Fruit fly (Drosophila melanogaster) whole organism: ENCODE measurements around the gene CG7551.

Experiments
- CG8478 ChIP-seq: fragments of >200 bp; optimal IDR thresholded peaks from 2 replicates; lab custom pipeline; 2018; ENCODE audit warnings: inconsistent platforms
- Dll ChIP-seq: fragments of >200 bp; optimal IDR thresholded peaks from 2 replicates; lab custom pipeline; 2017
- EcR ChIP-seq, 2 experiments: fragments of >200 bp; optimal IDR thresholded peaks; 2 replicates each; lab custom pipeline; 2017; ENCODE audit warnings: missing biosample characterization in 2 of 2, missing genetic modification characterization in 2 of 2, missing genetic modification reagents in 2 of 2
- pan ChIP-seq: fragments of >200 bp; optimal IDR thresholded peaks from 2 replicates; lab custom pipeline; 2017
- psq ChIP-seq: fragments of >200 bp; optimal IDR thresholded peaks from 2 replicates; lab custom pipeline; 2017
- usp ChIP-seq: fragments of >200 bp; optimal IDR thresholded peaks from 2 replicates; lab custom pipeline; 2017; ENCODE audit warnings: missing biosample characterization, missing genetic modification characterization, mixed read lengths

CG7551 gene

DNA sequence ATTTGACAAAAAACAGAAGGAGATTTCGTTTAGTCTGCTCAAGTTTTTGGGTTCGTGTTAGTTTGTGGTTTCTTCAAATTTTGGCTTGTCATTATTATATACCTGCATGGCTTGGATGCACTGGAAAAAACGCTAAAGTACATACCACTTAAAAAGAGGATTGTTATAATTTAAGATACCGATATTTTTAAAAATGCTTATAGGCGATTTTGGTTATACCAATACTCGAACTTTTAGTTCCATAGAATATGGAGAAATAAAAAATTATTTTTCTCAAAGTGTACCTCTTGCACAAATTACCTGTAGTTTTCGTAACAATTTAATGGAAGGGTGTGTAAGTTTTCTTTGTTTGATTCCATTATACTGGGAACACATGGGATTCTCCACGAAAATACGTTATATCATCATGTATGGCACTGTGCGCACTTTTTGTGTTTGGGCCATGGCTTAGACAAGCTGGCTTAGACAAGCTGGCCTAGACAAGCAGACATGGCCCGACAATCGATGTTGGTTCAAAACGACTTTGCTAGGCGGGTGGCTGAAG is 7.2 kb downstream of the CG7551 start, which contains the start of gene Fum3:
Gene Fum3 (minus strand): TSS at position 494 of the 544 bp plus-strand sequence.
- TF ChIP-seq psq (no peak), CG8478 (lab: Kevin White, UChicago) (no peak), Dll (no peak), usp (GFP tag; lab: Kevin White, UChicago) (no peak), pan (lab: Kevin White, UChicago) (no peak), EcR (GFP tag; optimal IDR thresholded peaks at IDR 0.05; lab: Kevin White, UChicago) (no peak)

DNA sequence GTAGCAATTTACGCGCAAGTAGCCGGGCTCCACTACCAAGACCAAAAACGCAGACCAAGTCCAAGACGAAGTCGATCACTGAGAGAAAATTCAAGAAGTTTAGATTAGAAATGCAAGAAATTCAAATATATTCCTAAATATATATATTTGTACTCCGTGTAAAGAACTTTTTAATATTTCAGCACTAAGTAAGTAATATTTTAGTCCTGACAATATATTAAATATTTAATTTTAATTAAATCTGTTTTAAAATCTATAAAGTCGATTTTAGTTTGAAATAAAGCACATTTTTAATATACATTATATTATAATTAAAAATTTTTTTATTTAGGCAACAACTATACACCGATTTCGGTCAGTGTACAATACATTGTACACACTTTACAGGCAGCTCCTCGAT is 8.7 kb downstream of the CG7551 start:
- TF ChIP-seq psq (no peak), EcR (GFP tag; optimal IDR thresholded peaks at IDR 0.05; lab: Kevin White, UChicago) (no peak), pan (lab: Kevin White, UChicago) (no peak), CG8478 (lab: Kevin White, UChicago) (no peak), usp (GFP tag; lab: Kevin White, UChicago) (no peak), Dll (no peak)

DNA sequence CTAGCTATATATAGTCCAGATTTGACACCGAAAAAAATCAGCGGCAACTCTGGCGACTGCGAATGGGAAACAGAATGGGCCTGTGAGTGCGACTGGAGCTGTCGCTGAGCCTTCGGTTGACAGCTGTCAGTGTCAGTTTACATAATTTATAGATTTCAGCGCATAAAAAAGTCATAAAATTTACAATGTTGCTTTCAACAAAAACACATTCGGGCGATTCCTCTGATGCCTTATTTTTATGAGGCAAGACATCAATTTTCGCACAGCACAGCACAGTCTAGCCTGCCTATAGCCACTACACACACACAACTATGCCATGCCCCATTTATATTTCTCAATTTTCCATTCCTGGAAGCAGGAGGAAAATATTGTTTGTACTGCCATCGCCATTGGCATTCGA is 14.1 kb downstream of the CG7551 start:
- no peak for TF ChIP-seq usp (GFP tag; lab: Kevin White, UChicago)
- TF ChIP-seq Dll, result no peak
- no peak for TF ChIP-seq psq
- TF ChIP-seq pan (lab: Kevin White, UChicago), result no peak
- no peak for TF ChIP-seq CG8478 (lab: Kevin White, UChicago)
- no peak for TF ChIP-seq EcR (GFP tag; optimal IDR thresholded peaks at IDR 0.05; lab: Kevin White, UChicago)

DNA sequence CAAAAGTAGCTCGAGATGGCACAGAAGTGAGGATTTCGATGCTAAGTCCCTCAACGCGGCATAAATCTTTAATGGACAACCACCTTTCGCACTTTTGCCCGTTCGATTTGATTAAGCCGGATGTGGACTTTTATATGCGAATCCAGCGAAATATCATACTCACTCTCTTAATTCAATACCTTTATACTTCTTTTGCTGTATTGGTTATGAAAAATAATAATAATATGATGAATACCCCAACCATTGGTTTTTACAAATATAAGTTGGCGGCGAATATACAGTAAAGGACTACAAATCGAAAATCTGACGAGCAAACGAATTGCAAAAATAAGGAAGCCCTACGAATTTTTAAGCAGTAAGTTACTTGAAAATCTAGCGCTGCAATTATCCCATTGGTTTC is 14.7 kb downstream of the CG7551 start, which contains the start of gene Vha16-3:
Gene Vha16-3 (plus strand): TSS at position 301 of the 400 bp plus-strand sequence.
- TF ChIP-seq pan (lab: Kevin White, UChicago) (no peak), EcR (GFP tag; optimal IDR thresholded peaks at IDR 0.05; lab: Kevin White, UChicago) (no peak), Dll (no peak), psq (no peak), usp (GFP tag; lab: Kevin White, UChicago) (no peak), CG8478 (lab: Kevin White, UChicago) (no peak)

DNA sequence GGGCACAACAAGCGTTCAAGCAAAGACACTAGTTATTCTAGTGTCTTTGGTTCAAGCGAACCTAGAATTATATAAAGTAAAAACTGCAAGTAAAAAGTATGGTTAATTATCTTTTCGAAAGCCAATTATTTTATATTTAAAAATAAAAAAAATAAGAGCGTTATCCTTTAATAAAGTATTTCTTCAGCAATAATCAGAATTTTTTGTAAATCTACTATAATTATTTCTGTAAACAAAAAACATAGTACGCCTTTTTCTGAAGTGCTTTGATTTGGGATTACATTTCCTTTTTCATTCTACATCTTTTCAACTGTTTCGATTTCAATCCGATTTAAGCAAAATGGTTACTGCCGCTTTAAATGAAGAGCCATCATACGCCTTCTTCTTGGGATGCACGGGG is 16.4 kb downstream of the CG7551 start, which contains the start of gene Vha16-2:
Gene Vha16-2 (plus strand): TSS at position 301 of the 400 bp plus-strand sequence.
- no peak for TF ChIP-seq Dll
- TF ChIP-seq CG8478 (lab: Kevin White, UChicago), result no peak
- TF ChIP-seq EcR (GFP tag; optimal IDR thresholded peaks at IDR 0.05; lab: Kevin White, UChicago), result no peak

DNA sequence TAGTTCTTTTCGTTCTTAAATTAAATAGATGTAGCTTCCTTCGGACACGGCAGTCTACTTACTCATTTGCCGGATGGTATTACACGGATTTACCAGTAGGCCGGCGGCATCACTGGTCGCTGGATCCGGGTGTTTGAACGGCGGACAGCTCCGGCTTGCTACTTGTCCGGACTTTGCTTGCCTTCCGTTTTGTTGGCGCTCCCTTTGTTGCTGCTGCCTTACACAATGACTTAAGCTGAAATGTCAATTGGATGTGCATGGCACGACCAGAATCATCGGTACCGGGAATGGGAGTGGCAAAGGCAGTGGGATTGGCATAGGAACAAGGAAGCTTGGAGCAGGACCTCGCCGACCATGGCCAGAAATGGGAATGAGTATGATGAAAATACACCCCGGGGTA is 22.0 kb downstream of the CG7551 start:
- TF ChIP-seq CG8478 (lab: Kevin White, UChicago) (no peak), EcR (GFP tag; optimal IDR thresholded peaks at IDR 0.05; lab: Kevin White, UChicago) (no peak), Dll (no peak), usp (GFP tag; lab: Kevin White, UChicago) (no peak), pan (lab: Kevin White, UChicago) (no peak), psq (no peak)

DNA sequence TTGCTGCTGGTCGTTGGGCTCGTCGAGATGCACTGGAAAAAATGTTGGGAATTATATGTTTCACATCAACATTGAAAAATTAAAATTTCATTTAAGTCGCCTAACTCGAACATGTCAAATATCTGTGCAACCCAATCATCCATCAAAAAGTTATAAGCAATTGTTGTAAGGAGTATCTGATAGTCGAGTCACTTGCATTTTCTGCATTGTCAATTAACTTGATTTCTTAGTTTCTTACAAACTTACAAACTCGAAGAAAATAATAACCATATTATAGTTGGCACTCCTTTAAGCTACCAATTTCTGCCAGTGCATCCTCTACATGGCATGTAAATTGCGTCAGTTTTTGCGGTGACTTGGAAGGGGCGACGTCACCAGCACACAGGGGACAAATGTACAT is 24.8 kb downstream of the CG7551 start:
- TF ChIP-seq CG8478 (lab: Kevin White, UChicago), result no peak
- TF ChIP-seq EcR (GFP tag; optimal IDR thresholded peaks at IDR 0.05; lab: Kevin White, UChicago), result no peak
- no peak for TF ChIP-seq Dll
- TF ChIP-seq pan (lab: Kevin White, UChicago), result no peak
- TF ChIP-seq usp (GFP tag; lab: Kevin White, UChicago), result no peak
- TF ChIP-seq psq, result no peak

DNA sequence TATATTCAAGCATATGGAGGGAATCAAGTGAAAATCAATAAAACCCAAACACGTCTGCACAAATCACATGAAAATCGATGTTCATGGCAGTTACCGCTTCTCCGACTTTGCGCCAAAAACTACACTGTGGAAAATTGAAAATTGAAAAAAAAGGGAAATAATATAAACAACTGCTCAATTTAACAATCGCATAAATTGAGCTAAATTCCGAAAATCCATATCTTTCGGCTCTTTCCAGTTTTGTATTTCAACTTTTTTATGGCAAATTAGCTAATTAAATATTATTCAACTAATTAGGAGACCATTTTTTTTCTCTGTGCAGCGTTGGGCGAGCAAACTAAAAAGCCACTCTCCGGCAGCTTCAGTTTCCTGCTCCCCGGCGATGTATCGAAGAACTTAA is 26.2 kb downstream of the CG7551 start:
- TF ChIP-seq CG8478 (lab: Kevin White, UChicago) (no peak), Dll (no peak), pan (lab: Kevin White, UChicago) (no peak), EcR (GFP tag; optimal IDR thresholded peaks at IDR 0.05; lab: Kevin White, UChicago) (no peak), psq (no peak), usp (GFP tag; lab: Kevin White, UChicago) (no peak)

DNA sequence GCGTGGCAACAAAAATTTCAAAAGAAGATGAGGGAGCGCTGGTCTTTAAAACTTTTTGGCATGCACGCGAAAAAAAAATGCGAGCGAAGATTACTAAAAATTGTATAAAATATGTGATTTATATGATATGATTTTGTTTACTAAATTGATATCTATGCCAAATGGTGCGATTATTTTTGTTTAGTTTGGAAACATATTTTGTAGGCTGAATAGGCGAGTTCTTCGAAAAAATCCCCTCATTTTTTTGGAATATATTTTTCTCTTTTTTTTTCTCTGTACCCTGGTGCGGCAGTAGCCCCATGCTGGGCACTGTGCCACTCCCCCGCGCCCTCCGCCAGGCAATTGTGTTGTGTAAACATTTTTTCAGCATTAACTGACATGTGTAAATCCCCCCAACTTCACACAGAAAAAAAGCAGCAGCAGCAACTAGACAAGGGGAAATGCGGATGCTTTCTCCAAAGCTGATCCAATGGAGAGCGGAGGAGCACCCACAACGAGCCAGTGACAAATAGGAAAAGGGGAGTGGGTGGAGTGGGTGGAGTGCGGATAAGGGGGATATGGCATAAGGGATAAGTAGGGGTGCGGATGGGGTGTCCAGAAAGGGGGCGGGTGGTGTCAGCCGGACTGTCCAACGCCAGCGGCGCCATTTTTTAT is 27.8 kb downstream of the CG7551 start:
- TF ChIP-seq CG8478 (lab: Kevin White, UChicago), result no peak
- no peak for TF ChIP-seq Dll
- TF ChIP-seq psq, result no peak
- TF ChIP-seq usp (GFP tag; lab: Kevin White, UChicago), result no peak
- TF ChIP-seq EcR (GFP tag; optimal IDR thresholded peaks at IDR 0.05; lab: Kevin White, UChicago), result no peak
- no peak for TF ChIP-seq pan (lab: Kevin White, UChicago)

DNA sequence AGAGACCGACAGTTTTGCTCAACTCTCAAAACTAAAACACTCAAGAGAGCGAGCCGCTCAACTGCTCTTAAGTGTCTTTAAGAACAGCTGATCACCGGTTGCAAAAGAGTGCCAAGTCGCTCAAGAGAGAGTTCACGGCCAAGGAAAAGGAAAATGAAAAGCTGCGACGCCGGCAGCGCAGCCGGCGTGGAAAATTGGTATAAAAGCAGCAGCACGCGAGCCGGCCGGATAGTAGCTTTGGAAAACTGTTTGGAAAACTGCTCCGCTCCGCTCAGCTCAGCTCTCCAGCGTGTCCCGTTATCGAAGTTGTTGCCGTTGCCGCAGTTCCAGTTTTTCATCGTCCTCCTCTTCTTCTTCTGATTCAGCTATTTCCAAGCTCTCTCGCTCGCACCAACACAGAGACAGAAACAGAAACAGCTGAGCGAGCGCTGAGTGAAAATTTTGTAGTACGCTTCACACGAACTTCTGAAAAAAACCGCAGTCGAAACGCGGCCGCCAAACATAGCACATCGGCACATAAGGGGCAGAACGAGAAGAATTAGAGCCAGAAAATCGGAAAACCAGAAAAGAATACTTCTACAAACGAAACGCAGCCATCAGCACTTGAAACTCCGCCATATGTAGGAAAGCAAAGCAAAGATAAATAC is 29.2 kb downstream of the CG7551 start, which contains the start of gene chrb:
Gene chrb (plus strand): TSS at position 224 of the 647 bp plus-strand sequence.
- no peak for TF ChIP-seq psq
- peak; percentile 82 for TF ChIP-seq Dll

DNA sequence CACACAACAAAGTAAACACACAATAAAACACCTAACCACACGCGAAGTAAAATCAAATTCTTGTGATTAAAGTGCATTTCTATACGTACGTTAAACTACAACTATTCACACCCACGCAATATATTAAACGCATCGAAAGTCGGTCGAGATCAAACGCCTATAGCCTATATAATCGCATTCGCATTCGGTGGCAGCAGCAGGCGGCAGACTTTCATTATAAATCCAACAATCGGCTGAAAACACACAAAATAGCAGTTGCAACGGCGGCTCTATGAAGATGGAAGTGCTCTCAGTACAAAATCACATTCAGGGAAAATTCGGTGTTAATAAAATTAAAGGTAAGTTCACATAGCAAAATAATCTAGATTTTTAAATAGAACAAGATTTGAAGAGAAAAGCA is 30.0 kb downstream of the CG7551 start:
- TF ChIP-seq CG8478 (lab: Kevin White, UChicago), result no peak
- TF ChIP-seq EcR (GFP tag; optimal IDR thresholded peaks at IDR 0.05; lab: Kevin White, UChicago), result no peak
- TF ChIP-seq Dll, result no peak

DNA sequence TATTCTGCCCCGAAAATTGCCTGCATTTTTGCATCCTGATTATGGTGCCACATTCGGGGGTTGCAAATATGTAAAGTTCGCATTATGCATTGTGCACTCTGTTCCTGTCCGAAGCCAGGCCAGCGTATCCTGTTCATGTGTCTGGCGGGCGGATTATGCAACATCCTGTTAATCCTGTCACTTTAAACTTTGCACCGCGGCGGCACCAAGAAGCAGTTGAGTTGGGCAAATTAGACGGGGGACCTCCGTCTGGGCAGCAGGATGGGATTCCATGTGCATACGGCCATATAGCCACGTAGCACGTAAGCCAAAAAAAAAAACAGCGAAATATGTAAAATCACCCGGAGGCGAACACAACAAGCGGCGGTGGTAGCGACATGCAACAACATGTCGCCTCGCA is 31.2 kb downstream of the CG7551 start:
- TF ChIP-seq usp (GFP tag; lab: Kevin White, UChicago), result no peak
- no peak for TF ChIP-seq EcR (GFP tag; optimal IDR thresholded peaks at IDR 0.05; lab: Kevin White, UChicago)
